Worm (Caenorhabditis elegans) whole organism, mixed stage, embryonic: Measurements from ENCODE around the gene lin-23.

Source experiments
- M03D4.4 ChIP-seq: sonication (generic microtip); optimal IDR thresholded peaks from 2 replicates; lab custom pipeline; 2017; ENCODE audit warnings: mild to moderate bottlenecking, missing genetic modification characterization, missing compliant biosample characterization
- bed-3 ChIP-seq: fragments of 200-800 bp; sonication (Bioruptor generic); optimal IDR thresholded peaks from 3 replicates; lab custom pipeline; 2018; ENCODE audit warnings: mild to moderate bottlenecking, missing genetic modification characterization, moderate library complexity, missing compliant biosample characterization
- blmp-1 ChIP-seq: fragments of 150-350 bp; optimal IDR thresholded peaks from 2 replicates; lab custom pipeline; 2014; ENCODE audit warnings: missing biosample characterization, missing genetic modification characterization
- ceh-39 ChIP-seq: fragments of 150-350 bp; optimal IDR thresholded peaks from 2 replicates; lab custom pipeline; 2014; ENCODE audit warnings: missing biosample characterization, missing genetic modification characterization
- ceh-43 ChIP-seq: fragments of 200-800 bp; sonication (Bioruptor generic); optimal IDR thresholded peaks from 2 replicates; lab custom pipeline; 2018; ENCODE audit warnings: mild to moderate bottlenecking, missing genetic modification characterization, moderate library complexity, missing compliant biosample characterization
- ceh-83 ChIP-seq: fragments of 200-800 bp; sonication (Bioruptor generic); optimal IDR thresholded peaks from 2 replicates; lab custom pipeline; 2018; ENCODE audit warnings: mild to moderate bottlenecking, missing genetic modification characterization, missing compliant biosample characterization
- ces-1 ChIP-seq: fragments of 150-350 bp; optimal IDR thresholded peaks from 2 replicates; lab custom pipeline; 2014; ENCODE audit warnings: missing biosample characterization, missing genetic modification reagents, missing genetic modification characterization
- cnd-1 ChIP-seq: fragments of 200-800 bp; sonication (Bioruptor generic); optimal IDR thresholded peaks from 2 replicates; lab custom pipeline; 2018; ENCODE audit warnings: mild to moderate bottlenecking, missing genetic modification characterization, missing compliant biosample characterization
- elt-1 ChIP-seq: sonication (generic microtip); optimal IDR thresholded peaks from 2 replicates; lab custom pipeline; 2017; ENCODE audit warnings: missing genetic modification characterization, mild to moderate bottlenecking, missing compliant biosample characterization, antibody characterized with exemption, moderate library complexity, borderline replicate concordance; ENCODE audit not compliant: insufficient read depth
- elt-3 ChIP-seq: fragments of 150-350 bp; optimal IDR thresholded peaks from 2 replicates; lab custom pipeline; 2014; ENCODE audit warnings: missing biosample characterization, missing genetic modification characterization
- flh-1 ChIP-seq: fragments of 200-800 bp; sonication (Bioruptor generic); optimal IDR thresholded peaks from 2 replicates; lab custom pipeline; 2018; ENCODE audit warnings: mild to moderate bottlenecking, missing genetic modification characterization, moderate library complexity, missing compliant biosample characterization
- ham-2 ChIP-seq: fragments of 200-800 bp; sonication (Bioruptor generic); optimal IDR thresholded peaks from 2 replicates; lab custom pipeline; 2018; ENCODE audit warnings: mild to moderate bottlenecking, missing genetic modification characterization, missing compliant biosample characterization
- hlh-1 ChIP-seq: fragments of 150-350 bp; optimal IDR thresholded peaks from 2 replicates; lab custom pipeline; 2014; ENCODE audit warnings: missing biosample characterization, missing genetic modification reagents, missing genetic modification characterization
- lin-32 ChIP-seq: fragments of 200-800 bp; sonication (Bioruptor generic); optimal IDR thresholded peaks from 2 replicates; lab custom pipeline; 2018; ENCODE audit warnings: mild to moderate bottlenecking, missing genetic modification characterization, missing compliant biosample characterization
- lsy-2 ChIP-seq: fragments of 150-350 bp; optimal IDR thresholded peaks from 2 replicates; lab custom pipeline; 2014; ENCODE audit warnings: missing biosample characterization, missing genetic modification characterization
- mab-5 ChIP-seq: fragments of 150-350 bp; optimal IDR thresholded peaks from 2 replicates; lab custom pipeline; 2014; ENCODE audit warnings: missing biosample characterization, missing genetic modification characterization
- mep-1 ChIP-seq: fragments of 150-350 bp; optimal IDR thresholded peaks from 2 replicates; lab custom pipeline; 2017; ENCODE audit warnings: missing biosample characterization, missing genetic modification reagents, missing genetic modification characterization, inconsistent platforms
- mls-2 ChIP-seq: sonication (generic microtip); optimal IDR thresholded peaks from 2 replicates; lab custom pipeline; 2016; ENCODE audit warnings: mild to moderate bottlenecking, missing genetic modification characterization, moderate library complexity, missing compliant biosample characterization
- nhr-12 ChIP-seq: fragments of 150-350 bp; optimal IDR thresholded peaks from 2 replicates; lab custom pipeline; 2014; ENCODE audit warnings: missing biosample characterization, missing genetic modification characterization
- nhr-2 ChIP-seq: fragments of 150-350 bp; optimal IDR thresholded peaks from 2 replicates; lab custom pipeline; 2014; ENCODE audit warnings: missing biosample characterization, missing genetic modification characterization
- nhr-237 ChIP-seq: fragments of 150-350 bp; optimal IDR thresholded peaks from 2 replicates; lab custom pipeline; 2014; ENCODE audit warnings: missing biosample characterization, missing genetic modification characterization
- nhr-28 ChIP-seq: fragments of 150-350 bp; optimal IDR thresholded peaks from 2 replicates; lab custom pipeline; 2014; ENCODE audit warnings: missing biosample characterization, missing genetic modification characterization
- nhr-76 ChIP-seq: sonication (generic microtip); optimal IDR thresholded peaks from 2 replicates; lab custom pipeline; 2017; ENCODE audit warnings: missing biosample characterization, missing genetic modification characterization
- pha-4 ChIP-seq: fragments of 150-350 bp; optimal IDR thresholded peaks from 2 replicates; lab custom pipeline; 2018; ENCODE audit warnings: missing biosample characterization, missing genetic modification reagents, missing genetic modification characterization
- sem-2 ChIP-seq: fragments of 200-800 bp; sonication (Bioruptor generic); optimal IDR thresholded peaks from 2 replicates; lab custom pipeline; 2018; ENCODE audit warnings: mild to moderate bottlenecking, missing genetic modification characterization, missing compliant biosample characterization
- snpc-4 ChIP-seq: fragments of 150-350 bp; optimal IDR thresholded peaks from 2 replicates; lab custom pipeline; 2014; ENCODE audit warnings: missing biosample characterization, missing genetic modification characterization
- sptf-1 ChIP-seq: sonication (generic microtip); optimal IDR thresholded peaks from 2 replicates; lab custom pipeline; 2017; ENCODE audit warnings: mild to moderate bottlenecking, missing genetic modification characterization, moderate library complexity, missing compliant biosample characterization
- tbx-8 ChIP-seq: fragments of 200-800 bp; sonication (Bioruptor generic); optimal IDR thresholded peaks from 2 replicates; lab custom pipeline; 2018; ENCODE audit warnings: mild to moderate bottlenecking, missing genetic modification characterization, moderate library complexity, missing compliant biosample characterization
- unc-120 ChIP-seq: sonication (generic microtip); optimal IDR thresholded peaks from 2 replicates; lab custom pipeline; 2017; ENCODE audit warnings: missing genetic modification characterization, missing compliant biosample characterization; ENCODE audit not compliant: poor library complexity, severe bottlenecking
- unc-39 ChIP-seq: fragments of 150-350 bp; optimal IDR thresholded peaks from 2 replicates; lab custom pipeline; 2014; ENCODE audit warnings: missing biosample characterization, missing genetic modification characterization
- unc-62 ChIP-seq: fragments of 150-350 bp; optimal IDR thresholded peaks from 2 replicates; lab custom pipeline; 2014; ENCODE audit warnings: missing biosample characterization, missing genetic modification reagents, missing genetic modification characterization
- zip-8 ChIP-seq: fragments of 150-350 bp; optimal IDR thresholded peaks from 2 replicates; lab custom pipeline; 2014; ENCODE audit warnings: missing biosample characterization, missing genetic modification characterization
- ztf-11 ChIP-seq: fragments of 150-350 bp; optimal IDR thresholded peaks from 2 replicates; lab custom pipeline; 2014; ENCODE audit warnings: missing biosample characterization, missing genetic modification characterization

Gene lin-23

ce11 chrII:6373361-6373760 lies 2.3 kb downstream of the lin-23 start:
- TF ChIP-seq zip-8 (no peak), sem-2 (GFP tag; lab: Kevin White, UChicago) (no peak), M03D4.4 (no peak), unc-120 (tag; lab: Kevin White, UChicago) (no peak), nhr-28 (tag; lab: Kevin White, UChicago) (no peak), cnd-1 (tag; lab: Kevin White, UChicago) (no peak), unc-39 (tag; lab: Kevin White, UChicago) (no peak), snpc-4 (tag; lab: Kevin White, UChicago) (no peak), pha-4 (no peak)

ce11 chrII:6374646-6375045 lies 3.5 kb downstream of the lin-23 start:
- TF ChIP-seq pha-4 (no peak), tbx-8 (GFP tag; lab: Kevin White, UChicago) (no peak), sem-2 (GFP tag; lab: Kevin White, UChicago) (no peak), zip-8 (no peak), ces-1 (no peak), sptf-1 (tag; lab: Kevin White, UChicago) (no peak), nhr-2 (no peak), nhr-28 (tag; lab: Kevin White, UChicago) (no peak), ceh-83 (GFP tag; lab: Kevin White, UChicago) (no peak), nhr-76 (no peak), ham-2 (GFP tag; lab: Kevin White, UChicago) (no peak), flh-1 (GFP tag; lab: Kevin White, UChicago) (no peak), bed-3 (no peak)
- TF ChIP-seq, all 35 proteins: peak for 0

- no peak for TF ChIP-seq zip-8
- no peak for TF ChIP-seq nhr-12 (tag; lab: Kevin White, UChicago)
- TF ChIP-seq lsy-2 (tag; lab: Kevin White, UChicago) = no peak
- no peak for TF ChIP-seq elt-1 (tag; lab: Kevin White, UChicago)
- TF ChIP-seq cnd-1 (tag; lab: Kevin White, UChicago) = no peak
- TF ChIP-seq mls-2 (tag; lab: Kevin White, UChicago) = no peak
- TF ChIP-seq ceh-43 (GFP tag; lab: Kevin White, UChicago) = no peak
- TF ChIP-seq mab-5 (tag; lab: Kevin White, UChicago) = no peak
- TF ChIP-seq pha-4 = no peak
- no peak for TF ChIP-seq tbx-8 (GFP tag; lab: Kevin White, UChicago)
- no peak for TF ChIP-seq ztf-11 (tag; lab: Kevin White, UChicago)
- no peak for TF ChIP-seq ceh-83 (GFP tag; lab: Kevin White, UChicago)
- no peak for TF ChIP-seq unc-120 (tag; lab: Kevin White, UChicago)
- no peak for TF ChIP-seq flh-1 (GFP tag; lab: Kevin White, UChicago)
- no peak for TF ChIP-seq hlh-1 (tag; lab: Kevin White, UChicago)
- no peak for TF ChIP-seq mep-1
- TF ChIP-seq elt-3 = no peak
- no peak for TF ChIP-seq unc-39 (tag; lab: Kevin White, UChicago)
- TF ChIP-seq unc-62 (GFP tag; lab: Kevin White, UChicago) = no peak
- TF ChIP-seq nhr-28 (tag; lab: Kevin White, UChicago) = no peak
- TF ChIP-seq, all 35 proteins: peak for 0
Observed at ce11 chrII:6376693-6377092, 5.6 kb downstream of the lin-23 start.

ce11 chrII:6377381-6377948 lies 6.4 kb downstream of the lin-23 start:
- TF ChIP-seq ceh-83 (GFP tag; lab: Kevin White, UChicago) = no peak
- no peak for TF ChIP-seq pha-4
- TF ChIP-seq ceh-39 (tag; lab: Kevin White, UChicago) = no peak
- no peak for TF ChIP-seq ham-2 (GFP tag; lab: Kevin White, UChicago)
- no peak for TF ChIP-seq blmp-1 (tag; lab: Kevin White, UChicago)
- no peak for TF ChIP-seq unc-39 (tag; lab: Kevin White, UChicago)
- TF ChIP-seq bed-3 = no peak
- TF ChIP-seq nhr-237 (tag; lab: Kevin White, UChicago) = no peak
- no peak for TF ChIP-seq mab-5 (tag; lab: Kevin White, UChicago)
- TF ChIP-seq unc-120 (tag; lab: Kevin White, UChicago) = no peak
- no peak for TF ChIP-seq hlh-1 (tag; lab: Kevin White, UChicago)
- TF ChIP-seq unc-62 (GFP tag; lab: Kevin White, UChicago) = no peak
- no peak for TF ChIP-seq nhr-2
- TF ChIP-seq lin-32 (GFP tag; lab: Kevin White, UChicago) = no peak
- TF ChIP-seq flh-1 (GFP tag; lab: Kevin White, UChicago) = no peak
- TF ChIP-seq ceh-43 (GFP tag; lab: Kevin White, UChicago) = no peak
- TF ChIP-seq mep-1 = no peak
- TF ChIP-seq nhr-28 (tag; lab: Kevin White, UChicago) = no peak
- TF ChIP-seq ztf-11 (tag; lab: Kevin White, UChicago) = no peak
